Worm (Caenorhabditis elegans) whole organism, late embryonic: Measurements from ENCODE around the gene gldi-8.

Experiments used
- C38D4.7 ChIP-seq: fragments of 200-800 bp; sonication (Bioruptor generic); optimal IDR thresholded peaks from 2 replicates; lab custom pipeline; 2018; ENCODE audit warnings: mild to moderate bottlenecking, missing genetic modification characterization, moderate library complexity, missing compliant biosample characterization
- K09A11.1 ChIP-seq: sonication (generic microtip); optimal IDR thresholded peaks from 2 replicates; lab custom pipeline; 2017; ENCODE audit warnings: antibody characterized with exemption, mild to moderate bottlenecking, missing genetic modification characterization, missing compliant biosample characterization; ENCODE audit not compliant: insufficient read depth
- T23F11.4 ChIP-seq: fragments of 200-800 bp; sonication (Bioruptor generic); optimal IDR thresholded peaks from 2 replicates; lab custom pipeline; 2018; ENCODE audit warnings: mild to moderate bottlenecking, missing genetic modification characterization, missing compliant biosample characterization
- ahr-1 ChIP-seq: sonication (generic microtip); optimal IDR thresholded peaks from 2 replicates; lab custom pipeline; 2016; ENCODE audit warnings: missing genetic modification characterization, missing compliant biosample characterization
- ceh-31 ChIP-seq: sonication (generic microtip); optimal IDR thresholded peaks from 2 replicates; lab custom pipeline; 2016; ENCODE audit warnings: missing genetic modification characterization, missing compliant biosample characterization
- ceh-34 ChIP-seq: sonication (generic microtip); optimal IDR thresholded peaks from 2 replicates; lab custom pipeline; 2016; ENCODE audit warnings: mild to moderate bottlenecking, missing genetic modification characterization, missing compliant biosample characterization
- ceh-45 ChIP-seq: fragments of 200-800 bp; sonication (Bioruptor generic); IDR thresholded peaks from 2 replicates; pipeline ENCODE4 v1.3.6; 2022; ENCODE audit warnings: missing genetic modification reagents, missing genetic modification characterization, missing compliant biosample characterization
- ceh-48 ChIP-seq: sonication (generic microtip); optimal IDR thresholded peaks from 2 replicates; lab custom pipeline; 2016; ENCODE audit warnings: missing genetic modification characterization, inconsistent platforms, missing compliant biosample characterization
- dve-1 ChIP-seq: sonication (generic microtip); optimal IDR thresholded peaks from 2 replicates; lab custom pipeline; 2017; ENCODE audit warnings: antibody characterized with exemption, mild to moderate bottlenecking, missing genetic modification characterization, missing compliant biosample characterization
- elt-2 ChIP-seq: sonication (generic microtip); optimal IDR thresholded peaks from 2 replicates; lab custom pipeline; 2016; ENCODE audit warnings: missing genetic modification reagents, missing genetic modification characterization, missing compliant biosample characterization
- eyg-1 ChIP-seq: sonication (generic microtip); optimal IDR thresholded peaks from 2 replicates; lab custom pipeline; 2016; ENCODE audit warnings: missing genotype, missing genetic modification characterization, missing compliant biosample characterization
- fax-1 ChIP-seq: sonication (generic microtip); optimal IDR thresholded peaks from 2 replicates; lab custom pipeline; 2016; ENCODE audit warnings: missing genotype, missing genetic modification characterization, missing compliant biosample characterization
- fkh-10 ChIP-seq: fragments of 150-350 bp; optimal IDR thresholded peaks from 2 replicates; lab custom pipeline; 2014; ENCODE audit warnings: missing biosample characterization, missing genetic modification reagents, missing genetic modification characterization
- fkh-6 ChIP-seq: sonication (generic microtip); optimal IDR thresholded peaks from 2 replicates; lab custom pipeline; 2016; ENCODE audit warnings: missing genetic modification characterization, missing compliant biosample characterization
- hlh-13 ChIP-seq: fragments of 200-800 bp; sonication (Bioruptor generic); optimal IDR thresholded peaks from 2 replicates; lab custom pipeline; 2018; ENCODE audit warnings: mild to moderate bottlenecking, missing genetic modification characterization, missing compliant biosample characterization
- hlh-15 ChIP-seq: sonication (generic microtip); optimal IDR thresholded peaks from 2 replicates; lab custom pipeline; 2016; ENCODE audit warnings: missing genetic modification characterization, missing compliant biosample characterization
- hlh-30 ChIP-seq: sonication (generic microtip); optimal IDR thresholded peaks from 2 replicates; lab custom pipeline; 2017; ENCODE audit warnings: antibody characterized with exemption, missing genetic modification characterization, missing compliant biosample characterization; ENCODE audit not compliant: insufficient read depth
- hlh-6 ChIP-seq: sonication (generic microtip); optimal IDR thresholded peaks from 2 replicates; lab custom pipeline; 2016; ENCODE audit warnings: missing genotype, missing genetic modification characterization, missing compliant biosample characterization
- lim-6 ChIP-seq: sonication (generic microtip); optimal IDR thresholded peaks from 2 replicates; lab custom pipeline; 2016; ENCODE audit warnings: missing genetic modification characterization, missing compliant biosample characterization
- lin-11 ChIP-seq: fragments of 200-800 bp; sonication (Bioruptor generic); optimal IDR thresholded peaks from 2 replicates; lab custom pipeline; 2018; ENCODE audit warnings: mild to moderate bottlenecking, missing genetic modification characterization, missing compliant biosample characterization
- nfya-1 ChIP-seq: sonication (generic microtip); optimal IDR thresholded peaks from 2 replicates; lab custom pipeline; 2017; ENCODE audit warnings: missing genetic modification characterization, mild to moderate bottlenecking, missing compliant biosample characterization, antibody characterized with exemption, moderate library complexity
- nhr-11 ChIP-seq: fragments of 150-350 bp; optimal IDR thresholded peaks from 2 replicates; lab custom pipeline; 2014; ENCODE audit warnings: missing biosample characterization, missing genetic modification characterization
- nhr-232 ChIP-seq: sonication (generic microtip); optimal IDR thresholded peaks from 2 replicates; lab custom pipeline; 2016; ENCODE audit warnings: missing genetic modification characterization, missing compliant biosample characterization
- odd-2 ChIP-seq: sonication (generic microtip); optimal IDR thresholded peaks from 2 replicates; lab custom pipeline; 2017; ENCODE audit warnings: antibody characterized with exemption, mild to moderate bottlenecking, missing genetic modification characterization, missing compliant biosample characterization
- pag-3 ChIP-seq: sonication (generic microtip); optimal IDR thresholded peaks from 2 replicates; lab custom pipeline; 2016; ENCODE audit warnings: missing compliant biosample characterization, missing genetic modification characterization, borderline replicate concordance
- pax-1 ChIP-seq: fragments of 150-350 bp; optimal IDR thresholded peaks from 2 replicates; lab custom pipeline; 2014; ENCODE audit warnings: missing biosample characterization, missing genetic modification characterization
- pha-4 ChIP-seq: fragments of 150-350 bp; optimal IDR thresholded peaks from 2 replicates; lab custom pipeline; 2018; ENCODE audit warnings: missing biosample characterization, missing genetic modification reagents, missing genetic modification characterization
- sox-2 ChIP-seq: fragments of 200-800 bp; sonication (Bioruptor generic); IDR thresholded peaks from 2 replicates; pipeline ENCODE4 v1.3.6; 2022; ENCODE audit warnings: missing genetic modification reagents, missing genetic modification characterization, missing compliant biosample characterization
- sox-4 ChIP-seq: sonication (generic microtip); optimal IDR thresholded peaks from 2 replicates; lab custom pipeline; 2017; ENCODE audit warnings: mild to moderate bottlenecking, missing genetic modification characterization, inconsistent platforms, missing compliant biosample characterization
- syd-9 ChIP-seq: sonication (generic microtip); optimal IDR thresholded peaks from 2 replicates; lab custom pipeline; 2016; ENCODE audit warnings: mild to moderate bottlenecking, missing genetic modification characterization, moderate library complexity, missing compliant biosample characterization
- tbx-2 ChIP-seq: sonication (generic microtip); optimal IDR thresholded peaks from 2 replicates; lab custom pipeline; 2016; ENCODE audit warnings: missing genetic modification characterization, missing compliant biosample characterization
- tbx-7 ChIP-seq: sonication (generic microtip); optimal IDR thresholded peaks from 2 replicates; lab custom pipeline; 2016; ENCODE audit warnings: missing genotype, missing genetic modification characterization, missing compliant biosample characterization
- unc-42 ChIP-seq: sonication (generic microtip); optimal IDR thresholded peaks from 2 replicates; lab custom pipeline; 2016; ENCODE audit warnings: missing genotype, missing genetic modification characterization, missing compliant biosample characterization
- unc-55 ChIP-seq: sonication (generic microtip); optimal IDR thresholded peaks from 2 replicates; lab custom pipeline; 2017; ENCODE audit warnings: missing biosample characterization, missing genetic modification reagents, missing genetic modification characterization
- zip-5 ChIP-seq: sonication (generic microtip); optimal IDR thresholded peaks from 2 replicates; lab custom pipeline; 2016; ENCODE audit warnings: missing genetic modification characterization, missing compliant biosample characterization
- ztf-16 ChIP-seq: sonication (generic microtip); optimal IDR thresholded peaks from 2 replicates; lab custom pipeline; 2017; ENCODE audit warnings: missing genetic modification characterization, missing compliant biosample characterization

The gldi-8 gene

ce11 chrIII:12583466-12583865 is 16.1 kb downstream of the gldi-8 start (continued):
- TF ChIP-seq elt-2 (tag; lab: Kevin White, UChicago) (no peak), K09A11.1 (tag; lab: Kevin White, UChicago) (no peak), unc-55 (GFP tag; lab: Kevin White, UChicago) (peak; percentile 98), lin-11 (no peak), tbx-2 (tag; lab: Kevin White, UChicago) (peak; percentile 75), fax-1 (tag; lab: Kevin White, UChicago) (no peak), sox-4 (tag; lab: Kevin White, UChicago) (no peak), dve-1 (tag; lab: Kevin White, UChicago) (peak; percentile 74), ceh-45 (GFP tag; lab: Robert Waterston, UW) (no peak), fkh-10 (GFP tag; lab: Kevin White, UChicago) (no peak), nhr-232 (tag; lab: Kevin White, UChicago) (no peak), pax-1 (tag; lab: Kevin White, UChicago) (no peak), tbx-7 (no peak), syd-9 (tag; lab: Kevin White, UChicago) (peak; percentile 20), hlh-15 (tag; lab: Kevin White, UChicago) (no peak), ceh-48 (tag; lab: Kevin White, UChicago) (no peak), pha-4 (tag; lab: Kevin White, UChicago) (no peak), hlh-6 (no peak)
- TF ChIP-seq, all 69 proteins: peak for 18

ce11 chrIII:12575350-12576292 is 23.9 kb downstream of the gldi-8 start, which contains the start of gene aakg-1:
Gene aakg-1, minus strand, starts transcription at chrIII:12575401.
- TF ChIP-seq eyg-1 (tag; lab: Kevin White, UChicago) = peak; percentile 1
- TF ChIP-seq nfya-1 (tag; lab: Kevin White, UChicago) = peak; percentile 12
- peak; percentile 3 for TF ChIP-seq ceh-34 (tag; lab: Kevin White, UChicago)
- TF ChIP-seq fkh-6 (tag; lab: Kevin White, UChicago) = no peak
- TF ChIP-seq nhr-11 (tag; lab: Kevin White, UChicago) = no peak
- TF ChIP-seq hlh-30 = peak; percentile 72
- peak; percentile 53 for TF ChIP-seq hlh-6
- no peak for TF ChIP-seq K09A11.1 (tag; lab: Kevin White, UChicago)
- TF ChIP-seq ceh-31 (tag; lab: Kevin White, UChicago) = peak; percentile 14
- no peak for TF ChIP-seq sox-2 (GFP tag; lab: Robert Waterston, UW)
- TF ChIP-seq tbx-2 (tag; lab: Kevin White, UChicago) = peak; percentile 39

- TF ChIP-seq ahr-1 (tag; lab: Kevin White, UChicago) (no peak), T23F11.4 (GFP tag; lab: Kevin White, UChicago) (no peak), unc-42 (tag; lab: Kevin White, UChicago) (no peak), hlh-15 (tag; lab: Kevin White, UChicago) (no peak), nfya-1 (tag; lab: Kevin White, UChicago) (peak; percentile 47)
- TF ChIP-seq, all 69 proteins: peak for 1
These were observed 29.7 kb downstream of the gldi-8 start for ce11 chrIII:12569870-12570269.

- TF ChIP-seq sox-4 (tag; lab: Kevin White, UChicago) (no peak), pag-3 (tag; lab: Kevin White, UChicago) (no peak), C38D4.7 (no peak), ztf-16 (no peak), dve-1 (tag; lab: Kevin White, UChicago) (no peak), zip-5 (tag; lab: Kevin White, UChicago) (no peak), lim-6 (tag; lab: Kevin White, UChicago) (no peak), odd-2 (tag; lab: Kevin White, UChicago) (no peak), hlh-13 (no peak)
These were observed 30.6 kb downstream of the gldi-8 start for ce11 chrIII:12568962-12569361.
